Worm (Caenorhabditis elegans): ENCODE results near the gene F41D9.2.

- no peak for TF ChIP-seq unc-130 (GFP tag; optimal IDR thresholded peaks at IDR 0.05)
- no peak for TF ChIP-seq dpff-1 (tag; optimal IDR thresholded peaks at IDR 0.05)
- TF ChIP-seq him-1 (tag; optimal IDR thresholded peaks at IDR 0.05), result no peak
- TF ChIP-seq lin-40 (tag; optimal IDR thresholded peaks at IDR 0.05), result no peak
- no peak for TF ChIP-seq lag-1 (GFP tag; IDR thresholded peaks at IDR 0.05)
- TF ChIP-seq F22D6.2 (tag; optimal IDR thresholded peaks at IDR 0.05), result no peak
- TF ChIP-seq snpc-4 (GFP tag; optimal IDR thresholded peaks at IDR 0.05), result no peak
- no peak for TF ChIP-seq snpc-4 (tag; optimal IDR thresholded peaks at IDR 0.05)
- TF ChIP-seq nfya-1 (tag; optimal IDR thresholded peaks at IDR 0.05; ENCODE audit: borderline replicate concordance, insufficient read depth), result no peak
- no peak for TF ChIP-seq nfya-2 (GFP tag; IDR thresholded peaks at IDR 0.05)
- TF ChIP-seq cebp-2 (GFP tag; IDR thresholded peaks at IDR 0.05), result no peak
- no peak for TF ChIP-seq ztf-22 (GFP tag; optimal IDR thresholded peaks at IDR 0.05)
- TF ChIP-seq ama-1 (optimal IDR thresholded peaks at IDR 0.05), result no peak
- no peak for TF ChIP-seq ama-1 (GFP tag; optimal IDR thresholded peaks at IDR 0.05)
- TF ChIP-seq snpc-1.3 (tag; optimal IDR thresholded peaks at IDR 0.05; ENCODE audit: insufficient read depth), result no peak
These were observed 5.8 kb upstream of the F41D9.2 start for ce11 chrX:8390508-8390907.
